Fruit fly (Drosophila melanogaster): Measurements from ENCODE around the gene MKP-4.

The MKP-4 gene

dm6 chrX:19645873-19646541, 23.1 kb downstream of the MKP-4 start, which contains the start of gene Arp10 (continued):
- TF ChIP-seq CG32532 (GFP tag; IDR thresholded peaks at IDR 0.05) (peak; percentile 36; the same call in 1 of the 2 replicates), slbo (GFP tag; IDR thresholded peaks at IDR 0.05) (peak; percentile 9; the same call in 1 of the 2 replicates), CG10959 (GFP tag; IDR thresholded peaks at IDR 0.05) (no peak), tup (GFP tag; optimal IDR thresholded peaks at IDR 0.05) (no peak), Oli (tag; optimal IDR thresholded peaks at IDR 0.05) (no peak), Fer3 (tag; optimal IDR thresholded peaks at IDR 0.05) (peak; percentile 29), CG4617 (GFP tag; optimal IDR thresholded peaks at IDR 0.05; ENCODE audit: borderline replicate concordance) (peak; percentile 39), btn (GFP tag; optimal IDR thresholded peaks at IDR 0.05) (no peak), trem (tag; optimal IDR thresholded peaks at IDR 0.05) (peak; percentile 36), zfh2 (GFP tag; optimal IDR thresholded peaks at IDR 0.05) (peak; percentile 14), sug (tag; optimal IDR thresholded peaks at IDR 0.05) (peak; percentile 26), grau (tag; optimal IDR thresholded peaks at IDR 0.05) (peak; percentile 46), Antp (GFP tag; optimal IDR thresholded peaks at IDR 0.05) (peak; percentile 0), onecut (GFP tag; IDR thresholded peaks at IDR 0.05) (no peak), exex (tag; optimal IDR thresholded peaks at IDR 0.05) (no peak), eve (GFP tag; optimal IDR thresholded peaks at IDR 0.05) (no peak), tin (GFP tag; optimal IDR thresholded peaks at IDR 0.05) (no peak), GATAe (GFP tag; conservative IDR thresholded peaks at IDR 0.05) (no peak), CG1647 (GFP tag; optimal IDR thresholded peaks at IDR 0.05) (no peak), Gsc (GFP tag; IDR thresholded peaks at IDR 0.05) (no peak), ato (GFP tag; IDR thresholded peaks at IDR 0.05; ENCODE audit: partially characterized antibody) (peak; percentile 41; the same call in 1 of the 2 replicates), CG3163 (GFP tag; optimal IDR thresholded peaks at IDR 0.05) (peak; percentile 23), C15 (GFP tag; IDR thresholded peaks at IDR 0.05) (no peak), ind (GFP tag; optimal IDR thresholded peaks at IDR 0.05) (peak; percentile 0), BEAF-32 (GFP tag; optimal IDR thresholded peaks at IDR 0.05) (peak; percentile 62), Ets97D (GFP tag; optimal IDR thresholded peaks at IDR 0.05) (peak; percentile 15), pzg (GFP tag; optimal IDR thresholded peaks at IDR 0.05) (peak; percentile 59), CG9727 (GFP tag; optimal IDR thresholded peaks at IDR 0.05) (peak; percentile 18), D (optimal IDR thresholded peaks at IDR 0.05) (no peak), D (GFP tag; optimal IDR thresholded peaks at IDR 0.05) (no peak), unpg (GFP tag; optimal IDR thresholded peaks at IDR 0.05) (no peak), gsb (GFP tag; IDR thresholded peaks at IDR 0.05) (no peak), CG11695 (GFP tag; IDR thresholded peaks at IDR 0.05) (no peak), Nf-YC (tag; optimal IDR thresholded peaks at IDR 0.05) (no peak), ac (GFP tag; optimal IDR thresholded peaks at IDR 0.05) (no peak), CG13287 (GFP tag; IDR thresholded peaks at IDR 0.05; ENCODE audit: partially characterized antibody) (peak; percentile 67), CG4424 (GFP tag; optimal IDR thresholded peaks at IDR 0.05) (peak; percentile 1), CG17802 (tag; optimal IDR thresholded peaks at IDR 0.05) (peak; percentile 83), CG2199 (GFP tag; IDR thresholded peaks at IDR 0.05) (no peak), CG34224 (GFP tag; IDR thresholded peaks at IDR 0.05; ENCODE audit: partially characterized antibody) (no peak), CG10979 (tag; optimal IDR thresholded peaks at IDR 0.05) (no peak), danr (GFP tag; IDR thresholded peaks at IDR 0.05) (no peak), Fer1 (GFP tag; optimal IDR thresholded peaks at IDR 0.05) (peak; percentile 12), CG30403 (GFP tag; optimal IDR thresholded peaks at IDR 0.05) (peak; percentile 23), Rfx (GFP tag; IDR thresholded peaks at IDR 0.05) (0 out of 2 replicates have a peak, but pooled peaks have one; percentile 16), amos (GFP tag; IDR thresholded peaks at IDR 0.05; ENCODE audit: partially characterized antibody) (peak; percentile 44; the same call in 1 of the 2 replicates), CG18764 (GFP tag; optimal IDR thresholded peaks at IDR 0.05) (peak; percentile 15), dysf (GFP tag; IDR thresholded peaks at IDR 0.05) (0 out of 3 replicates have a peak, but pooled peaks have one; percentile 6), CG6654 (GFP tag; optimal IDR thresholded peaks at IDR 0.05) (no peak), Spps (tag; optimal IDR thresholded peaks at IDR 0.05) (no peak)

All from whole organism, embryonic.